Worm (Caenorhabditis elegans) whole organism, L4 larva: Measurements from ENCODE around the gene W04D12.1.

Experiments used
- R02D3.7 ChIP-seq: fragments of 150-350 bp; sonication (generic microtip); optimal IDR thresholded peaks from 3 replicates; lab custom pipeline; 2014; ENCODE audit warnings: missing biosample characterization, missing genetic modification characterization
- ama-1 ChIP-seq: fragments of 150-350 bp; optimal IDR thresholded peaks from 2 replicates; lab custom pipeline; 2014; ENCODE audit warnings: inconsistent platforms, mixed read lengths
- ceh-20 ChIP-seq: fragments of 200-800 bp; sonication (Bioruptor generic); IDR thresholded peaks from 2 replicates; pipeline ENCODE4 v1.3.6; 2022; ENCODE audit warnings: missing genetic modification reagents, missing genetic modification characterization, missing compliant biosample characterization
- ces-1 ChIP-seq: fragments of 150-350 bp; sonication (generic microtip); optimal IDR thresholded peaks from 4 replicates; lab custom pipeline; 2014; ENCODE audit warnings: missing biosample characterization, missing genetic modification reagents, missing genetic modification characterization
- daf-19 ChIP-seq: fragments of 200-800 bp; sonication (Bioruptor generic); conservative IDR thresholded peaks from 2 replicates; pipeline ENCODE4 v1.3.6; 2022; ENCODE audit warnings: missing genetic modification characterization, missing compliant biosample characterization
- dmd-6 ChIP-seq: fragments of 200-800 bp; sonication (Bioruptor generic); IDR thresholded peaks from 2 replicates; pipeline ENCODE4 v1.3.6; 2022; ENCODE audit warnings: missing genetic modification reagents, missing genetic modification characterization, missing compliant biosample characterization
- fkh-10 ChIP-seq: fragments of 150-350 bp; optimal IDR thresholded peaks from 2 replicates; lab custom pipeline; 2014; ENCODE audit warnings: missing biosample characterization, missing genetic modification reagents, missing genetic modification characterization
- fos-1 ChIP-seq: fragments of 150-350 bp; optimal IDR thresholded peaks from 2 replicates; lab custom pipeline; 2014; ENCODE audit warnings: missing biosample characterization, missing genetic modification characterization
- gei-8 ChIP-seq: fragments of 200-800 bp; sonication (Bioruptor generic); optimal IDR thresholded peaks from 2 replicates; lab custom pipeline; 2018; ENCODE audit warnings: mild to moderate bottlenecking, missing genetic modification characterization, missing compliant biosample characterization
- mxl-2 ChIP-seq: fragments of 200-800 bp; sonication (Bioruptor generic); conservative IDR thresholded peaks from 2 replicates; pipeline ENCODE4 v1.3.6; 2022; ENCODE audit warnings: missing genetic modification reagents, missing genetic modification characterization, missing compliant biosample characterization
- nhr-76 ChIP-seq: fragments of 150-350 bp; optimal IDR thresholded peaks from 2 replicates; lab custom pipeline; 2014; ENCODE audit warnings: missing biosample characterization, missing genetic modification characterization
- saeg-2 ChIP-seq: fragments of 200-800 bp; sonication (Bioruptor generic); IDR thresholded peaks from 2 replicates; pipeline ENCODE4 v1.3.6; 2022; ENCODE audit warnings: missing genetic modification reagents, missing genetic modification characterization, missing compliant biosample characterization
- unc-62 ChIP-seq, 3 experiments: fragments of 150-350 bp in 1 of 3; sonication (generic microtip); optimal IDR thresholded peaks in 2 of 3; peaks in 1 of 3; 1 replicate in 1 of 3; 2 replicates in 2 of 3; lab custom pipeline; 2014 to 2017; ENCODE audit warnings: missing biosample characterization in 3 of 3, missing genetic modification characterization in 3 of 3, missing genetic modification reagents in 3 of 3, missing genotype in 1 of 3

DNA sequence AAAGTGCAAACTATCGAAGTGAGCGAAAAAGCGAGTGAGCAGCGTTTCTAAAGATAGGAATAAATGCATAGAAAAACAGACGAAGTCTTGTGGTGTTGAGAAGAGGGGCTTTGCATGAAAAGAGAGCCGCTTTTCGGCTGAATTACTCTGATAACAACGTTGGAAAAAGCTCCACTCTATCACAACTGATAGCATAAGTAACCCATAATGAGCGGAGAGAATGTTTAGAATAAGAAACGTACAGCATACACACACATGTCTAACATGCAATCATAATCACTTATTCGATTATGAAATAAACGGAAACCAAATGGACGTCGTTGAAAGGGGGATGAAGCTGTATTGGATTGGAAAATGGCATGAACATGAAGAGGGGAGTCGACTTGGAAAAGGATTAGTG, 3.6 kb downstream of the W04D12.1 start:
- TF ChIP-seq R02D3.7 (no peak), ama-1 (lab: Kevin White, UChicago) (no peak), fos-1 (no peak), gei-8 (no peak), mxl-2 (GFP tag; lab: Robert Waterston, UW) (no peak), nhr-76 (no peak), ces-1 (GFP tag; lab: Kevin White, UChicago) (no peak), dmd-6 (GFP tag; lab: Robert Waterston, UW) (peak; percentile 43; the same call in 1 of the 2 replicates), saeg-2 (GFP tag; lab: Robert Waterston, UW) (no peak), unc-62 (GFP tag; optimal IDR thresholded peaks at IDR 0.05 in 1 of 2; lab: Kevin White, UChicago) (peak in 1 of 2 experiments; percentile 87), unc-62 (tag; optimal IDR thresholded peaks at IDR 0.05; lab: Kevin White, UChicago) (no peak), daf-19 (GFP tag; lab: Robert Waterston, UW) (no peak), ceh-20 (GFP tag; lab: Robert Waterston, UW) (no peak), fkh-10 (GFP tag; lab: Kevin White, UChicago) (no peak)
